Fruit fly (Drosophila melanogaster) Kc167 (cell line): Measurements from ENCODE around the gene Srp9.

Experiments
- Myc ChIP-seq: fragments of >200 bp; optimal IDR thresholded peaks from 2 replicates; lab custom pipeline; 2017; ENCODE audit warnings: missing external identifiers
- h ChIP-seq: fragments of >200 bp; optimal IDR thresholded peaks from 3 replicates; lab custom pipeline; 2018; ENCODE audit warnings: missing external identifiers
- psq ChIP-seq: fragments of >200 bp; optimal IDR thresholded peaks from 2 replicates; lab custom pipeline; 2017; ENCODE audit warnings: missing external identifiers
- ttk ChIP-seq: sonication (Bioruptor generic); optimal IDR thresholded peaks from 2 replicates; lab custom pipeline; 2017; ENCODE audit warnings: missing external identifiers

DNA sequence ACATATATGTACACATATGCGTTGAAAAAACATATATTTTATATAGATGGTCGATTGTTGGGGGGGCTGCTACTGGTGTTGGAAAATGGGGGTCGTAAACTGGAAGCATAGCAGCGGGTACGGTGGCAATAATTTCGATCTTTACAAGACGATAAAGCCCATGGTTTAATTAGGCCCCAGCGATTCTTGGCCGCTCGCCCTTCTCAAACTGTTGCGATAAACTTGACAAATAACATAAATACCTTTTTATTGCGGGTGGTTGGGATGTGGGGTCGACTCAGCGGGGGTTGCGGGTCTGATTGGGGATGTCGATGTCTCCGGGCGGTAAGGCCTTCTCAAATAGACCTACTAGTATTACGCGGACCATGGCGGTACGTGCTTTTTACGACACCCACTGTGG lies 2.5 kb downstream of the Srp9 start:
- TF ChIP-seq Myc (lab: Kevin White, UChicago) (no peak), h (lab: Kevin White, UChicago) (no peak), psq (no peak), ttk (no peak)
